Worm (Caenorhabditis elegans) whole organism, L4 larva: ENCODE measurements around the gene C56E6.4.
A peak's percentile ranks its signal among the peaks of the same experiment; 100 is the strongest.

Experiments
- D1046.2 ChIP-seq: fragments of 200-800 bp; sonication (Bioruptor generic); IDR thresholded peaks from 2 replicates; pipeline ENCODE4 v1.3.6; 2022; ENCODE audit warnings: missing genetic modification characterization, missing compliant biosample characterization
- F26F4.8 ChIP-seq: fragments of 200-800 bp; sonication (Bioruptor generic); conservative IDR thresholded peaks from 2 replicates; pipeline ENCODE4 v1.3.6; 2022; ENCODE audit warnings: missing genetic modification characterization, missing compliant biosample characterization
- F49E8.2 ChIP-seq: sonication (generic microtip); optimal IDR thresholded peaks from 2 replicates; lab custom pipeline; 2016; ENCODE audit warnings: missing compliant biosample characterization, mild to moderate bottlenecking, missing genetic modification characterization, borderline replicate concordance
- Y75B8A.6 ChIP-seq: fragments of 200-800 bp; sonication (Bioruptor generic); IDR thresholded peaks from 2 replicates; pipeline ENCODE4 v1.3.6; 2022; ENCODE audit warnings: missing genetic modification reagents, missing genetic modification characterization, missing compliant biosample characterization
- ZK546.5 ChIP-seq, 2 experiments: sonication (generic microtip); optimal IDR thresholded peaks; 2 replicates each; lab custom pipeline; 2017; ENCODE audit warnings: missing biosample characterization in 2 of 2, missing genetic modification characterization in 2 of 2
- ceh-82 ChIP-seq: sonication (generic microtip); optimal IDR thresholded peaks from 2 replicates; lab custom pipeline; 2017; ENCODE audit warnings: missing biosample characterization, missing genetic modification characterization
- ces-1 ChIP-seq: fragments of 150-350 bp; sonication (generic microtip); optimal IDR thresholded peaks from 4 replicates; lab custom pipeline; 2014; ENCODE audit warnings: missing biosample characterization, missing genetic modification reagents, missing genetic modification characterization
- daf-16 ChIP-seq, 3 experiments: sonication (generic microtip); optimal IDR thresholded peaks; 2 replicates each; lab custom pipeline; 2016 to 2017; ENCODE audit warnings: missing genetic modification characterization in 3 of 3, missing genetic modification reagents in 3 of 3, mild to moderate bottlenecking in 2 of 3, missing compliant biosample characterization in 2 of 3, missing biosample characterization in 1 of 3, moderate library complexity in 1 of 3
- dmd-8 ChIP-seq: fragments of 200-800 bp; sonication (Bioruptor generic); IDR thresholded peaks from 2 replicates; pipeline ENCODE4 v1.3.6; 2022; ENCODE audit warnings: missing genetic modification characterization, missing compliant biosample characterization
- dmd-9 ChIP-seq: fragments of 200-800 bp; sonication (Bioruptor generic); IDR thresholded peaks from 2 replicates; pipeline ENCODE4 v1.3.6; 2022; ENCODE audit warnings: missing genetic modification reagents, missing genetic modification characterization, missing compliant biosample characterization
- egl-27 ChIP-seq: sonication (generic microtip); optimal IDR thresholded peaks from 3 replicates; lab custom pipeline; 2017; ENCODE audit warnings: missing biosample characterization, missing genetic modification reagents, missing genetic modification characterization
- fkh-10 ChIP-seq: fragments of 150-350 bp; optimal IDR thresholded peaks from 2 replicates; lab custom pipeline; 2014; ENCODE audit warnings: missing biosample characterization, missing genetic modification reagents, missing genetic modification characterization
- lim-7 ChIP-seq: fragments of 200-800 bp; sonication (Bioruptor generic); IDR thresholded peaks from 2 replicates; pipeline ENCODE4 v1.3.6; 2022; ENCODE audit warnings: missing genetic modification characterization, missing compliant biosample characterization
- lin-1 ChIP-seq: fragments of 200-800 bp; sonication (Bioruptor generic); IDR thresholded peaks from 2 replicates; pipeline ENCODE4 v1.3.6; 2022; ENCODE audit warnings: missing genetic modification reagents, missing genetic modification characterization, missing compliant biosample characterization
- lin-15B ChIP-seq: fragments of 150-350 bp; sonication (generic microtip); optimal IDR thresholded peaks from 3 replicates; lab custom pipeline; 2014; ENCODE audit warnings: missing biosample characterization, missing genetic modification characterization
- lin-38 ChIP-seq: fragments of 200-800 bp; sonication (Bioruptor generic); IDR thresholded peaks from 2 replicates; pipeline ENCODE4 v1.3.6; 2022; ENCODE audit warnings: missing genetic modification reagents, missing genetic modification characterization, missing compliant biosample characterization
- lsy-2 ChIP-seq, 2 experiments: fragments of 150-350 bp in 1 of 2; sonication (generic microtip) in 1 of 2; optimal IDR thresholded peaks; 2 replicates each; lab custom pipeline; 2014 to 2017; ENCODE audit warnings: missing biosample characterization in 2 of 2, missing genetic modification characterization in 2 of 2
- madf-5 ChIP-seq, 2 experiments: fragments of 200-800 bp; sonication (Bioruptor generic); IDR thresholded peaks; 2 replicates each; pipeline ENCODE4 v1.3.6; 2022; ENCODE audit warnings: missing compliant biosample characterization in 2 of 2, missing genetic modification characterization in 2 of 2
- mep-1 ChIP-seq: fragments of 150-350 bp; sonication (generic microtip); optimal IDR thresholded peaks from 3 replicates; lab custom pipeline; 2014; ENCODE audit warnings: missing biosample characterization, missing genetic modification characterization
- nhr-10 ChIP-seq: fragments of 150-350 bp; optimal IDR thresholded peaks from 2 replicates; lab custom pipeline; 2014; ENCODE audit warnings: missing biosample characterization, missing genetic modification characterization
- nhr-102 ChIP-seq: sonication (generic microtip); optimal IDR thresholded peaks from 2 replicates; lab custom pipeline; 2016; ENCODE audit warnings: mild to moderate bottlenecking, missing genetic modification characterization, moderate library complexity, missing compliant biosample characterization
- nhr-237 ChIP-seq: sonication (generic microtip); optimal IDR thresholded peaks from 2 replicates; lab custom pipeline; 2017; ENCODE audit warnings: missing biosample characterization, missing genetic modification characterization
- nhr-28 ChIP-seq: fragments of 150-350 bp; optimal IDR thresholded peaks from 2 replicates; lab custom pipeline; 2014; ENCODE audit warnings: missing biosample characterization, missing genetic modification characterization
- nhr-41 ChIP-seq: fragments of 200-800 bp; sonication (Bioruptor generic); IDR thresholded peaks from 2 replicates; pipeline ENCODE4 v1.3.6; 2022; ENCODE audit warnings: missing genetic modification reagents, missing genetic modification characterization, missing compliant biosample characterization
- nhr-42 ChIP-seq: fragments of 200-800 bp; sonication (Bioruptor generic); IDR thresholded peaks from 2 replicates; pipeline ENCODE4 v1.3.6; 2022; ENCODE audit warnings: missing genetic modification characterization, missing compliant biosample characterization
- nhr-76 ChIP-seq: fragments of 150-350 bp; optimal IDR thresholded peaks from 2 replicates; lab custom pipeline; 2014; ENCODE audit warnings: missing biosample characterization, missing genetic modification characterization
- nhr-77 ChIP-seq: fragments of 150-350 bp; optimal IDR thresholded peaks from 2 replicates; lab custom pipeline; 2014; ENCODE audit warnings: missing biosample characterization, missing genetic modification characterization
- pha-4 ChIP-seq, 2 experiments: fragments of 150-350 bp in 1 of 2; fragments of 200-800 bp in 1 of 2; sonication (Bioruptor generic) in 1 of 2; IDR thresholded peaks in 1 of 2; optimal IDR thresholded peaks in 1 of 2; 2 replicates each; pipeline versions ENCODE4 v1.3.6 to Lab custom; 2014 to 2022; ENCODE audit warnings: missing genetic modification characterization in 2 of 2, missing genetic modification reagents in 2 of 2, missing biosample characterization in 1 of 2, missing compliant biosample characterization in 1 of 2
- php-3 ChIP-seq: fragments of 200-800 bp; sonication (Bioruptor generic); IDR thresholded peaks from 2 replicates; pipeline ENCODE4 v1.3.6; 2022; ENCODE audit warnings: missing genetic modification reagents, missing genetic modification characterization, missing compliant biosample characterization
- rbr-2 ChIP-seq: sonication (generic microtip); optimal IDR thresholded peaks from 2 replicates; lab custom pipeline; 2016; ENCODE audit warnings: missing genotype, missing genetic modification characterization, missing compliant biosample characterization
- set-16 ChIP-seq: fragments of 200-800 bp; sonication (Bioruptor generic); IDR thresholded peaks from 2 replicates; pipeline ENCODE4 v1.3.6; 2022; ENCODE audit warnings: missing genetic modification reagents, missing genetic modification characterization, missing compliant biosample characterization
- snpc-1.2 ChIP-seq: fragments of 200-800 bp; sonication (Bioruptor generic); IDR thresholded peaks from 2 replicates; pipeline ENCODE4 v1.3.6; 2022; ENCODE audit warnings: missing genetic modification reagents, missing genetic modification characterization, missing compliant biosample characterization
- spr-3 ChIP-seq: fragments of 200-800 bp; sonication (Bioruptor generic); optimal IDR thresholded peaks from 2 replicates; lab custom pipeline; 2018; ENCODE audit warnings: mild to moderate bottlenecking, missing genetic modification characterization, missing compliant biosample characterization
- unc-130 ChIP-seq: sonication (generic microtip); optimal IDR thresholded peaks from 2 replicates; lab custom pipeline; 2016; ENCODE audit warnings: missing genetic modification reagents, missing genetic modification characterization, missing compliant biosample characterization
- unc-62 ChIP-seq, 3 experiments: fragments of 150-350 bp in 1 of 3; sonication (generic microtip); optimal IDR thresholded peaks in 2 of 3; peaks in 1 of 3; 1 replicate in 1 of 3; 2 replicates in 2 of 3; lab custom pipeline; 2014 to 2017; ENCODE audit warnings: missing biosample characterization in 3 of 3, missing genetic modification characterization in 3 of 3, missing genetic modification reagents in 3 of 3, missing genotype in 1 of 3
- zfp-2 ChIP-seq: sonication (generic microtip); optimal IDR thresholded peaks from 2 replicates; lab custom pipeline; 2016; ENCODE audit warnings: mild to moderate bottlenecking, missing genetic modification characterization, missing compliant biosample characterization
- zip-11 ChIP-seq: fragments of 200-800 bp; sonication (Bioruptor generic); IDR thresholded peaks from 2 replicates; pipeline ENCODE4 v1.3.6; 2022; ENCODE audit warnings: missing genetic modification characterization, missing compliant biosample characterization
- ztf-7 ChIP-seq: fragments of 150-350 bp; optimal IDR thresholded peaks from 2 replicates; lab custom pipeline; 2014; ENCODE audit warnings: missing biosample characterization, missing genetic modification characterization

The C56E6.4 gene

ce11 chrII:6520103-6520502 lies 8.4 kb downstream of the C56E6.4 start (continued):
- TF ChIP-seq php-3 (GFP tag; lab: Robert Waterston, UW) (no peak), F49E8.2 (no peak), lin-1 (GFP tag; lab: Robert Waterston, UW) (0 out of 2 replicates have a peak, but pooled peaks have one; percentile 17), dmd-8 (GFP tag; lab: Robert Waterston, UW) (no peak), ztf-7 (tag; lab: Kevin White, UChicago) (no peak), daf-16 (GFP tag; optimal IDR thresholded peaks at IDR 0.05; lab: Kevin White, UChicago) (no peak), daf-16 (tag; optimal IDR thresholded peaks at IDR 0.05; lab: Kevin White, UChicago) (peak; percentile 95), snpc-1.2 (no peak), nhr-76 (tag; lab: Kevin White, UChicago) (no peak), lin-38 (GFP tag; lab: Robert Waterston, UW) (no peak), zfp-2 (tag; lab: Kevin White, UChicago) (no peak), F26F4.8 (no peak), Y75B8A.6 (no peak), madf-5 (GFP tag; IDR thresholded peaks at IDR 0.05; lab: Robert Waterston, UW) (no peak), zip-11 (GFP tag; lab: Robert Waterston, UW) (no peak), spr-3 (GFP tag; lab: Kevin White, UChicago) (no peak)
- TF ChIP-seq, all 104 proteins: peak for 9

- TF ChIP-seq fkh-10 (GFP tag; lab: Kevin White, UChicago) = no peak
- TF ChIP-seq D1046.2 (GFP tag; lab: Robert Waterston, UW) = no peak
- no peak for TF ChIP-seq nhr-237 (tag; lab: Kevin White, UChicago)
- TF ChIP-seq unc-130 (GFP tag; lab: Kevin White, UChicago) = peak; percentile 80
- TF ChIP-seq set-16 (GFP tag; lab: Robert Waterston, UW) = no peak
- no peak for TF ChIP-seq zip-11 (GFP tag; lab: Robert Waterston, UW)
- no peak for TF ChIP-seq unc-62 (GFP tag; optimal IDR thresholded peaks at IDR 0.05 in 1 of 2; lab: Kevin White, UChicago)
- no peak for TF ChIP-seq unc-62 (tag; optimal IDR thresholded peaks at IDR 0.05; lab: Kevin White, UChicago)
- no peak for TF ChIP-seq nhr-28
- no peak for TF ChIP-seq lim-7 (GFP tag; lab: Robert Waterston, UW)
- peak; percentile 86 for TF ChIP-seq lin-38 (GFP tag; lab: Robert Waterston, UW)
- TF ChIP-seq nhr-42 (GFP tag; lab: Robert Waterston, UW) = no peak
- TF ChIP-seq ces-1 (GFP tag; lab: Kevin White, UChicago) = no peak
- TF ChIP-seq lin-15B (tag; lab: Kevin White, UChicago) = no peak
- TF ChIP-seq ztf-7 (tag; lab: Kevin White, UChicago) = no peak
- TF ChIP-seq ceh-82 (tag; lab: Kevin White, UChicago) = no peak
- TF ChIP-seq, all 104 proteins: peak for 2
These were observed 8.8 kb downstream of the C56E6.4 start for ce11 chrII:6519703-6520102.

- no peak for TF ChIP-seq ces-1 (GFP tag; lab: Kevin White, UChicago)
- TF ChIP-seq dmd-9 (GFP tag; lab: Robert Waterston, UW) = no peak
- no peak for TF ChIP-seq rbr-2
- TF ChIP-seq spr-3 (GFP tag; lab: Kevin White, UChicago) = no peak
- TF ChIP-seq ceh-82 (tag; lab: Kevin White, UChicago) = no peak
- no peak for TF ChIP-seq nhr-10 (tag; lab: Kevin White, UChicago)
- no peak for TF ChIP-seq egl-27 (tag; lab: Kevin White, UChicago)
- no peak for TF ChIP-seq pha-4 (GFP tag; IDR thresholded peaks at IDR 0.05; lab: Robert Waterston, UW)
- TF ChIP-seq pha-4 (tag; optimal IDR thresholded peaks at IDR 0.05; lab: Kevin White, UChicago) = no peak
- no peak for TF ChIP-seq nhr-102
- TF ChIP-seq D1046.2 (GFP tag; lab: Robert Waterston, UW) = no peak
- no peak for TF ChIP-seq lin-38 (GFP tag; lab: Robert Waterston, UW)
- no peak for TF ChIP-seq nhr-41
- no peak for TF ChIP-seq ZK546.5 (tag; optimal IDR thresholded peaks at IDR 0.05; lab: Kevin White, UChicago)
- TF ChIP-seq nhr-77 (tag; lab: Kevin White, UChicago) = no peak
- no peak for TF ChIP-seq mep-1 (tag; lab: Kevin White, UChicago)
- TF ChIP-seq lsy-2 (tag; optimal IDR thresholded peaks at IDR 0.05; lab: Kevin White, UChicago) = no peak
These were observed 12.3 kb downstream of the C56E6.4 start, which contains the start of gene C56E6.7 for ce11 chrII:6516276-6516675. Gene C56E6.7 (plus strand): TSS chrII:6516576.
